Worm (Caenorhabditis elegans) whole organism, L3 larva: ENCODE results near the gene acdh-13.

Source experiments
- ama-1 ChIP-seq: fragments of 150-350 bp; optimal IDR thresholded peaks from 2 replicates; lab custom pipeline; 2018
- ceh-9 ChIP-seq: sonication (generic microtip); optimal IDR thresholded peaks from 2 replicates; lab custom pipeline; 2018; ENCODE audit warnings: missing biosample characterization, missing genetic modification characterization
- egl-27 ChIP-seq: sonication (generic microtip); optimal IDR thresholded peaks from 4 replicates; lab custom pipeline; 2017; ENCODE audit warnings: missing biosample characterization, missing genetic modification reagents, missing genetic modification characterization
- elt-1 ChIP-seq: fragments of 150-350 bp; optimal IDR thresholded peaks from 2 replicates; lab custom pipeline; 2014; ENCODE audit warnings: missing biosample characterization, missing genetic modification characterization
- elt-2 ChIP-seq: sonication (generic microtip); optimal IDR thresholded peaks from 2 replicates; lab custom pipeline; 2016; ENCODE audit warnings: missing genetic modification reagents, mild to moderate bottlenecking, missing genetic modification characterization, missing compliant biosample characterization
- fkh-10 ChIP-seq: sonication (generic microtip); optimal IDR thresholded peaks from 2 replicates; lab custom pipeline; 2017; ENCODE audit warnings: missing biosample characterization, missing genetic modification reagents, missing genetic modification characterization
- fos-1 ChIP-seq: fragments of 150-350 bp; optimal IDR thresholded peaks from 2 replicates; lab custom pipeline; 2014; ENCODE audit warnings: missing biosample characterization, missing genetic modification characterization
- lin-39 ChIP-seq: fragments of 150-350 bp; optimal IDR thresholded peaks from 2 replicates; lab custom pipeline; 2018; ENCODE audit warnings: missing biosample characterization, missing genetic modification reagents, missing genetic modification characterization
- nhr-28 ChIP-seq: fragments of 150-350 bp; optimal IDR thresholded peaks from 2 replicates; lab custom pipeline; 2014; ENCODE audit warnings: missing biosample characterization, missing genetic modification characterization
- skn-1 ChIP-seq: fragments of 150-350 bp; optimal IDR thresholded peaks from 2 replicates; lab custom pipeline; 2014; ENCODE audit warnings: missing biosample characterization, missing genetic modification characterization
- tbx-2 ChIP-seq: sonication (generic microtip); optimal IDR thresholded peaks from 2 replicates; lab custom pipeline; 2016; ENCODE audit warnings: mild to moderate bottlenecking, missing genetic modification characterization, missing compliant biosample characterization
- unc-39 ChIP-seq: sonication (generic microtip); optimal IDR thresholded peaks from 4 replicates; lab custom pipeline; 2017; ENCODE audit warnings: missing biosample characterization, missing genetic modification characterization
- unc-62 ChIP-seq: fragments of 150-350 bp; sonication (generic microtip); optimal IDR thresholded peaks from 4 replicates; lab custom pipeline; 2014; ENCODE audit warnings: missing biosample characterization, missing genetic modification reagents, missing genetic modification characterization
- ztf-4 ChIP-seq: fragments of 150-350 bp; optimal IDR thresholded peaks from 2 replicates; lab custom pipeline; 2014; ENCODE audit warnings: missing biosample characterization, missing genetic modification characterization

ce11 chrIV:8528345-8528744 is 29.7 kb upstream of the acdh-13 start:
- TF ChIP-seq unc-62 (GFP tag; lab: Kevin White, UChicago), result peak; percentile 20
- TF ChIP-seq ama-1 (lab: Kevin White, UChicago), result no peak
- TF ChIP-seq elt-1 (tag; lab: Kevin White, UChicago), result no peak
- no peak for TF ChIP-seq skn-1 (tag; lab: Kevin White, UChicago)
- TF ChIP-seq fos-1 (tag; lab: Kevin White, UChicago), result no peak
- no peak for TF ChIP-seq nhr-28 (tag; lab: Kevin White, UChicago)
- no peak for TF ChIP-seq tbx-2
- no peak for TF ChIP-seq unc-39 (tag; lab: Kevin White, UChicago)
- peak; percentile 94 for TF ChIP-seq elt-2
- no peak for TF ChIP-seq fkh-10 (GFP tag; lab: Kevin White, UChicago)
- TF ChIP-seq egl-27 (tag; lab: Kevin White, UChicago), result no peak
- TF ChIP-seq lin-39 (tag; lab: Kevin White, UChicago), result no peak
- TF ChIP-seq ztf-4, result no peak
- TF ChIP-seq ceh-9 (tag; lab: Kevin White, UChicago), result no peak
